Worm (Caenorhabditis elegans): ENCODE results near the gene iffb-1.

ce11 chrIII:2288261-2288660 is 26.0 kb upstream of the iffb-1 start:
- TF ChIP-seq unc-62 (GFP tag; optimal IDR thresholded peaks at IDR 0.05) (no peak), nhr-237 (tag; optimal IDR thresholded peaks at IDR 0.05) (no peak), nhr-77 (tag; optimal IDR thresholded peaks at IDR 0.05) (no peak), nhr-6 (tag; optimal IDR thresholded peaks at IDR 0.05) (no peak), R02D3.7 (tag; optimal IDR thresholded peaks at IDR 0.05) (no peak), unc-39 (tag; optimal IDR thresholded peaks at IDR 0.05) (no peak), nhr-21 (tag; optimal IDR thresholded peaks at IDR 0.05) (no peak)

Measured in whole organism, L2 larva.